Worm (Caenorhabditis elegans) whole organism, L3 larva: ENCODE measurements around the gene glb-10.

ENCODE experiments used
- aly-2 ChIP-seq: fragments of 150-350 bp; optimal IDR thresholded peaks from 2 replicates; lab custom pipeline; 2014; ENCODE audit warnings: missing biosample characterization, missing genetic modification characterization
- ceh-9 ChIP-seq: sonication (generic microtip); optimal IDR thresholded peaks from 2 replicates; lab custom pipeline; 2018; ENCODE audit warnings: missing biosample characterization, missing genetic modification characterization
- elt-2 ChIP-seq: sonication (generic microtip); optimal IDR thresholded peaks from 2 replicates; lab custom pipeline; 2016; ENCODE audit warnings: missing genetic modification reagents, mild to moderate bottlenecking, missing genetic modification characterization, missing compliant biosample characterization
- eor-1 ChIP-seq, 2 experiments: fragments of 150-350 bp; optimal IDR thresholded peaks; 2 replicates each; lab custom pipeline; 2014 to 2018; ENCODE audit warnings: missing biosample characterization in 2 of 2, missing genetic modification characterization in 2 of 2
- fos-1 ChIP-seq: fragments of 150-350 bp; optimal IDR thresholded peaks from 2 replicates; lab custom pipeline; 2014; ENCODE audit warnings: missing biosample characterization, missing genetic modification characterization
- mdl-1 ChIP-seq: fragments of 150-350 bp; optimal IDR thresholded peaks from 2 replicates; lab custom pipeline; 2014; ENCODE audit warnings: missing biosample characterization, missing genetic modification characterization
- nfya-1 ChIP-seq: sonication (generic microtip); optimal IDR thresholded peaks from 2 replicates; lab custom pipeline; 2017; ENCODE audit warnings: missing genetic modification characterization, mild to moderate bottlenecking, missing compliant biosample characterization, antibody characterized with exemption, moderate library complexity; ENCODE audit not compliant: insufficient read depth
- pha-4 ChIP-seq: fragments of 150-350 bp; optimal IDR thresholded peaks from 2 replicates; lab custom pipeline; 2014; ENCODE audit warnings: missing biosample characterization, missing genetic modification reagents, missing genetic modification characterization
- skn-1 ChIP-seq: fragments of 150-350 bp; optimal IDR thresholded peaks from 2 replicates; lab custom pipeline; 2014; ENCODE audit warnings: missing biosample characterization, missing genetic modification characterization
- snpc-4 ChIP-seq: fragments of 150-350 bp; optimal IDR thresholded peaks from 2 replicates; lab custom pipeline; 2014; ENCODE audit warnings: missing biosample characterization, missing genetic modification characterization
- tbx-2 ChIP-seq: sonication (generic microtip); optimal IDR thresholded peaks from 2 replicates; lab custom pipeline; 2016; ENCODE audit warnings: mild to moderate bottlenecking, missing genetic modification characterization, missing compliant biosample characterization
- ztf-4 ChIP-seq: fragments of 150-350 bp; optimal IDR thresholded peaks from 2 replicates; lab custom pipeline; 2014; ENCODE audit warnings: missing biosample characterization, missing genetic modification characterization

DNA sequence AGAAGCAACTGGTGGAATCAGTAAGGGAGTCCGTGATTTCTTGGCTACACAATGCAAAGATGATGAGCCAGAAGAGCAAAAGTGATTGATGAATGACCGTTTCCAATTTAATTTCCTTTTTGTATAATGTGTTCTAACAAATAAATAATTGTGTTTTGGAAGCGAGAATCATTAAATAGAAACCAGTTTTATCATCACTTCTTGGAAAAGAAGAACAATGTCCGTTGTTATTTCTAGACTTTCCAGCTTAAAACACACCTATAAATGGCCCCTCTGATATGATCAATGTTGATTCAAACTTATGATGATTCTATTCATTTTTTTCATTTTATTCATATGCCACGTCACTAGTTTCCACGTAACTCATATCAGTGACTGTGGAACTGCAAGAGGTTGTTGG lies 3.0 kb downstream of the glb-10 start, which contains the start of gene C29F5.8:
- no peak for TF ChIP-seq eor-1 (tag; optimal IDR thresholded peaks at IDR 0.05; lab: Kevin White, UChicago)
- TF ChIP-seq aly-2 (tag; lab: Kevin White, UChicago): no peak
- TF ChIP-seq skn-1: no peak
- no peak for TF ChIP-seq snpc-4 (tag; lab: Kevin White, UChicago)
- TF ChIP-seq ztf-4: no peak
- no peak for TF ChIP-seq elt-2 (tag; lab: Kevin White, UChicago)
- no peak for TF ChIP-seq fos-1 (tag; lab: Kevin White, UChicago)
- no peak for TF ChIP-seq pha-4
- no peak for TF ChIP-seq mdl-1
- TF ChIP-seq nfya-1 (tag; lab: Kevin White, UChicago): no peak
- TF ChIP-seq tbx-2 (tag; lab: Kevin White, UChicago): no peak
- no peak for TF ChIP-seq ceh-9 (tag; lab: Kevin White, UChicago)
